Worm (Caenorhabditis elegans) whole organism, L4 larva: ENCODE measurements around the gene scl-5.

ENCODE experiments used
- T26A8.4 ChIP-seq: fragments of 200-800 bp; sonication (Bioruptor generic); IDR thresholded peaks from 2 replicates; pipeline ENCODE4 v1.3.6; 2022; ENCODE audit warnings: missing genetic modification characterization, missing compliant biosample characterization
- ama-1 ChIP-seq: fragments of 150-350 bp; optimal IDR thresholded peaks from 2 replicates; lab custom pipeline; 2014; ENCODE audit warnings: inconsistent platforms, mixed read lengths
- arid-1 ChIP-seq: fragments of 200-800 bp; sonication (Bioruptor generic); conservative IDR thresholded peaks from 2 replicates; pipeline ENCODE4 v1.3.6; 2022; ENCODE audit warnings: missing genetic modification reagents, missing genetic modification characterization, missing compliant biosample characterization
- ceh-32 ChIP-seq: sonication (generic microtip); optimal IDR thresholded peaks from 2 replicates; lab custom pipeline; 2016; ENCODE audit warnings: mild to moderate bottlenecking, missing genetic modification characterization, missing compliant biosample characterization; ENCODE audit not compliant: poor library complexity
- lin-13 ChIP-seq: fragments of 150-350 bp; optimal IDR thresholded peaks from 2 replicates; lab custom pipeline; 2014; ENCODE audit warnings: missing biosample characterization, missing genetic modification reagents, missing genetic modification characterization
- mxl-2 ChIP-seq: fragments of 200-800 bp; sonication (Bioruptor generic); conservative IDR thresholded peaks from 2 replicates; pipeline ENCODE4 v1.3.6; 2022; ENCODE audit warnings: missing genetic modification reagents, missing genetic modification characterization, missing compliant biosample characterization
- mxl-3 ChIP-seq: fragments of 200-800 bp; sonication (Bioruptor generic); optimal IDR thresholded peaks from 2 replicates; lab custom pipeline; 2018; ENCODE audit warnings: mild to moderate bottlenecking, missing genetic modification characterization, missing compliant biosample characterization
- pqm-1 ChIP-seq: sonication (generic microtip); optimal IDR thresholded peaks from 2 replicates; lab custom pipeline; 2017; ENCODE audit warnings: missing biosample characterization, missing genetic modification characterization
- skn-1 ChIP-seq: fragments of 150-350 bp; optimal IDR thresholded peaks from 2 replicates; lab custom pipeline; 2014; ENCODE audit warnings: missing biosample characterization, missing genetic modification characterization

DNA sequence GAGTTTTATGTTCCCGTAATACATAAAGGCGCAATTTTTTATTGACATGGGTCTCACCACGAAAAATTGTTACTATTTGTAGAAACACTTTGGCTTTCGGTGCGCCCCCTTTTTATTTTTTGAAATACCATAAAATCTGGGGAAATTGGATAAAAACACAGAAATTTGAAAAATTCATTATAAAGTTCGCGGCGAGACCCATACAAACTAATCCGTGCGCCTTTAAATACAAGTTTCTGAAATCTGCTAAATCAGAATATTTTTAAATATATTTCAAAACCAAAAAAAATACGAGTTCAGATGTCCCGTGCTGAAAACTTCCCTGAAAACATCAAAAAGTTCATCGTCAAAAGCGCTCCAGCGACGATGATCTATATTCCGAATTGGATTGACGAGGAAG, 43.5 kb downstream of the scl-5 start, which contains the start of gene B0564.2:
- TF ChIP-seq ama-1 (lab: Kevin White, UChicago) (no peak), arid-1 (GFP tag; lab: Robert Waterston, UW) (no peak), lin-13 (no peak), mxl-3 (GFP tag; lab: Kevin White, UChicago) (no peak), mxl-2 (no peak), ceh-32 (tag; lab: Kevin White, UChicago) (no peak), pqm-1 (tag; lab: Kevin White, UChicago) (no peak), T26A8.4 (GFP tag; lab: Robert Waterston, UW) (no peak), skn-1 (no peak)
